Fruit fly (Drosophila melanogaster) S2 (cell line): ENCODE data around the gene CG42535.

Experiments
- CG8478 ChIP-seq: fragments of >200 bp; optimal IDR thresholded peaks from 2 replicates; lab custom pipeline; 2018
- CTCF ChIP-seq, 2 experiments: fragments of >200 bp; optimal IDR thresholded peaks; 2 replicates each; lab custom pipeline; 2018

CG42535 gene

DNA sequence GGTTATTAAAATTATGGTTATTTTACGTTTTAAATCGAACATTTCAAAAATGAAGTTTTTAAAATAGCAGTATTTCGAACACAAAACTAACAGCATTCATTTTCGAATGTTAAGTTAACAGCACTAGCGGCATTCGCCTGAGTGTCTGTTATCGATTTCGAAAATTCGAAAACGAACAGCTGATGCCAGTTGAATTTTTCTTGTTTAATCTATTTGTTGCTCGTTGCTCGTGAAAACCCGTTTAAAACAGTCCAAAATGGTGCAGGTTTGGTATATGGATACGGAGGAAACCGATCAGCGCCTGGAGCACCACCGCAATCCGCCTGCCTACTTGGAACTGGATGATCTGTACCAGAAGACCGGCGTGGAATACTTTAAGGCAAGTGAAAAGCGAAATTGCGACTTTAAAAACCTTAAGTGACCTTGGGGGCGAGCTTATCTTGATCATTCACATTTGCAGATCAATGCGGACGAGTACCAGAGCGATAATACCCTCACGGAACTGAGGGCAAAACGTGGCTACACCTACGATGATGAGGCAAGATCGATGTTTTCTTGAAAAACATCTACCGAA, 32.5 kb upstream of the CG42535 start, which contains the start of gene Adi1:
TSS of gene Adi1 (plus strand) at position 187 of the 574 bp plus-strand sequence.
- no peak for TF ChIP-seq CG8478 (lab: Kevin White, UChicago)

DNA sequence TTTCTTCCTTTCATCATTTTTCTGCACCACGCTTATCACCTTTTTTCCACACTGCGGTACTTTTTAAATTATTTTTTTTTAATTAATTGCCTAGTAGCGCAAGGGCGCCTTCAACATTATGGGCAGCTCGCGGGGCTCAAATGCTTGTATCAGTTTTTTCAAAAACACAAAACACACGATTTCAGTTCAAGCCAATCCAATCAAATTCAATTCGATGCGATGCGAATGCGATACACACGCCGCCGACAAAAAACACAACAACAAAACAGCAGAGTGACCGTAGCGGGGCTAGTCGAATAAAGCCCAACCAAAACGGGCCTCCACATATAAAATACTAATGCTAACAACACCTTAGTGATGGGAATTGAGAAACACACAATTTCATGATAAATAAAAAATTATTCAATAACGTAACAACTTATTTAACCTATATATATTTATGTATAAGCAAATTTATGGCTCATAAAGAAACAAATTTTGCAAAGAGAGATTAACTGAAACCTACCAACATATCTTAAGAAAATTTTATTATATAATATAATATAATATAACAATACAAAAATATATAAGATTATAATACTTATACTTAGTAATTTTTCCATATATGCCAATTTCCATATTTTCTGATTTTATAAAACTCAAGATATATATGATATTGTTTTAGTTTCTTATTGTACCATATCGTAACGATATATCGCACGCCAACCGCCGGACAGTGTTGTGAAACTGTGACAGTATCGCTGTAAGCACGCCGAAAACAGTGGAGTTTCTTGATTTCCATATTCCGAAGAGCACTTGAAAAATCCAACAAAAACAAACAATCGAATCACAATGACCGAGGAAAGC, 30.2 kb upstream of the CG42535 start, which contains the start of the genes CG32066 and CG8003:
TSS of gene CG32066 (minus strand) at position 270 of the 846 bp plus-strand sequence.
TSS of gene CG8003 (plus strand) at position 732 of the 846 bp plus-strand sequence.
- TF ChIP-seq CTCF (optimal IDR thresholded peaks at IDR 0.05; lab: Kevin White, UChicago): no peak

DNA sequence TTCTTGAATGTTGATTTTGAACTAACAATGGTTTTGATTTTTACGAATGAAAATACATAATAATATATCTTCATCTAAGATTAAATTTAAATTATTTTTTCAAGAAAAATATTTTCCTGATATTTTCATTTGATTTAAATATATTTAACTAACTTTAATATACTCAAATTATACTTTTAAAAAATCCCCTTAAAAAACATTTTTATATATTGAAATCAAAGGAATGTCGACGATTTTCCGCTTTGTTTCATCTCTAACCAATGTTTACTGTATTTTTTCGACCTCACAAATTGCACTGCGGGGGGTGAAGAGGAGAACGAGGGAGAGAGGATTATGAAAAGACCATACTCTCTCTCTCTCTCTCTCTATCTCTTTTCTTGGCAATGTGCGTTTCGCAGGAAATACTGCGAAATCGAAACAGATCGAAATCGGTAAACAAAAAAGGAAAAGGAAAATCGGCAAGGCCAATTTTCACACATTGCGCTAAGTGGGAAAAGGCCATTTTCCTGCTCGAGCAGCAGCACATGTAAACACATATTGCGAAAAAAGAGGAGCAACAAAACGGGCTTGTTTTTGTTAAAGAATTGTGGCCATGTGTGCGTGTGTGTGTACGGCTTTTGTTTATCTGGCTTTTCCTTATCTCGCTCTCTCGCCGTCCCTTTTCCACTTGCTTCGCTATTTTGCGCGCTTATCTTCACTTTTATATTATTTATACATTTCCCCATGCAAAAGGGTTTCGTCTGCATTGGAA, 29.4 kb upstream of the CG42535 start:
- TF ChIP-seq CTCF (optimal IDR thresholded peaks at IDR 0.05; lab: Kevin White, UChicago) (no peak), CG8478 (lab: Kevin White, UChicago) (no peak)

DNA sequence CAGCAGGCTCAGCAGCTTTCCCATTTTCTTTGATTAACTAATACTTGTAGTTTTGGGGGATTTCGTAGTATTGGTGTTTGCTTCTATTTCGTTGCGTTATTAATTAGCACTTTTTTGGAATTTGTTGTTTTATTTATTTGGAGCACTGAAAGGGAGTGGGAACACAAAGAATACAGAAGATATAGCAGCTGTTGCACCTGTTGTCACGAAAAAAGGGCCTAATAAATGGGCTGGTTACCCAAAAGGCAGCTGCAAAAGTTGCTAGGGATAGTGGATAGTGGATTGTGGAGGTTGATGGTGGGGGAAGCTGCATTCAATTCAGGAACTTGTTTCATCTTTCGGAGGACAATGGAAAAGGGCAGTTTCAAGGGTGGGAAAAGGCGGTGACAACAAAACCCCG, 28.8 kb upstream of the CG42535 start:
- TF ChIP-seq CG8478 (lab: Kevin White, UChicago) (no peak), CTCF (optimal IDR thresholded peaks at IDR 0.05; lab: Kevin White, UChicago) (no peak)

DNA sequence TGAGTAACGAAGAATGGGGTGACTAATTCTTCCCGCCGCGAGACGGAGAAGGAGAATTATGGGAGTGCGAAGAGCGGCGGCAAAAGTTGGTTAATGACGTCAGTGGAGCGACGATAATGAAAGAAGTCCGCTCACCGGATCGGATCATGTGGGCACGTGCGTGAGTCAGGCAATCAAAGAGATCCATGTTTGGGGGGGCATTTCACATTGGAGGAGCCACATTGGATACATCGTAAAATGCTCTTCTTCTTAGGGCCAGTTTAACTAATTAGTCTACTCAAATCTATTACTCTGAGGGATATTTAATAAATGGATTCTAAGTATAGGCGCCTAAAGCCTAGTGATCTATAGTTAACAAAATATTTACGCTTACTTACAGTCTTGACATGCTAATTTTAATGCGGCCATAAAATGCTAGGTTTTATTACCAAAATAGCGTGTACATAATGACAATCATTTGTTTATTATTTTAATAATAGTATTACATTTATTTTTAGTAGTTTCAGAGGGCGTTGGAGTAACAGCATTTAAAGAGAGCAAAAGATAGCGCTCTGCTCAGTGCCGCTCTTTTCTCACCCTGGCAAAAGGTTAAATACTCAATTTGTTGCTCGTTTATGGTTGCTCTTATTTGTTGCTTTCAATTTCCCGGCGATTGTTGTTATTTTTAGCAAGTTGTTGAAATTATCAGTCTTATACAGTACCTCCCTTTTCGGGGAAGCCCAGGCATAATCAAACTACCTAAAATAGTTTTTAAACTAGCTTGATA, 27.8 kb upstream of the CG42535 start:
- no peak for TF ChIP-seq CTCF (optimal IDR thresholded peaks at IDR 0.05; lab: Kevin White, UChicago)
- TF ChIP-seq CG8478 (lab: Kevin White, UChicago): no peak

DNA sequence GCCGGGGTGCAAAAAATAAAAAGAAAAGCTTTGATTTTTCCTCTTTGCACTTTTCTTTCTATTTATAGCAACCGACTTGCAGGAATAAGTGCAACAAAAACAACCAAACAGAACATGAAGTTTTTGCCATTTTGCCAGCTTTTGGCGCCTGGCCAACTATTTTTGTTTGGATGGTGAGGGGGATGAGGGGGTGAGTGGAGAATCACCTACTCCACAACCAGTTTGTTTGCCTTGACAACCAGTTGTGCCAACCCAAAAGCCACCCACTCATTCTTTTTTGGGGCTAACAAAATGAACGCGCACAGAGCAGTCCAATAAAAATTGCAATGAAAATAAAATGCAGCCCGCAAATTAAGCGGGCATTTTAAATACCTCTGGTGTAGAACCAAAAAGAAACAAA, 26.6 kb upstream of the CG42535 start:
- no peak for TF ChIP-seq CG8478 (lab: Kevin White, UChicago)
- no peak for TF ChIP-seq CTCF (optimal IDR thresholded peaks at IDR 0.05; lab: Kevin White, UChicago)

DNA sequence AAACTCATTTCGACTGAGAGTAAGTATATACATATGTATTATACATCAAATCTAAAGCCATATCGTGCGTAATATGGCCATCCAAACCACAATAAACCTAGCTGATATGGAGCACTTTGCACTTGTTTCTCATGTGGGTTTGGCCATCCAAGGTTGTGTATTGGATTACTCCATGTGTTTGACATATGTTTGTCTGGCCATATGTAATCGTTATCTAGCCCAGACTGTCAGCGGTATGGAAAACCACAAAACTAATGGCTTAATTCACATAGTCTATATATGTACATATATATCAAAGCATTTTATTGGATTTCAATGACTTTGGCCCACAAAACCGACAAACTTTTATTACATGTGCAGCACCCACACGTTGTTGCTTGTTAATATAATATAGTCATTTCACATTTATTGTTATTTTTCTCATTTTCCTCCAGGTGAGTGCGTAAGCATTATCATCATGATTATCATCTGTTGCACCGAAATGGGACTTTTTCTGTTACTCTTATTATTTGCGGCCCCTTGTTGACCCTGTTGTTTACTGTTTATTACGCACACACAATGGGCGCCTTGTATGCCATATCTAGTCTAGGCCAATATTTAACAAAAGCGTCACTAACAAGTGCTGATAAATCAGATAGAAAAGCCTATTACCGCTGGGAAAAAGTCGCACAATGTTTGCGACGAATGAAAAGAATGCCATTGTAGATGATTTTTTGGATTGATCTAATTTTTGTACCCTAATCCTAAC, 25.9 kb upstream of the CG42535 start:
- TF ChIP-seq CTCF (optimal IDR thresholded peaks at IDR 0.05; lab: Kevin White, UChicago) (no peak), CG8478 (lab: Kevin White, UChicago) (no peak)

DNA sequence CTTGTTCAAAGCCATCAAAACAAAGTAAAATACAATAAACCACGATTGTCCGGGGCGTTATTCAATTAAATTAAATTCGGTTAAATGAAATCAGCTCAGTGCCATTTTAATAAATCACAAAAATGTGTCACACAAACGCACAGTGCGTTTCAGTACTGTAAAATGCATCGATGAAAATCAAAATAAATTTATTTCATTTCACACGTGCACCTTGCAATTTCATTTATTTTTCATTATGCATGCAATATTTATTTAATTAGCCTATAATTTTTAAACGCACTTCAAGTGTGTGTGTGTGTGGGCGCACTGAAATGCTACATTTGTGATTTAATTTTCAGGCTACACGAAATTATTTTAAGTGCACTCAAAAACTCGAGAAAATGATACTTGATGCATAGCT, 23.7 kb upstream of the CG42535 start:
- TF ChIP-seq CTCF (optimal IDR thresholded peaks at IDR 0.05; lab: Kevin White, UChicago) (no peak), CG8478 (lab: Kevin White, UChicago) (no peak)

DNA sequence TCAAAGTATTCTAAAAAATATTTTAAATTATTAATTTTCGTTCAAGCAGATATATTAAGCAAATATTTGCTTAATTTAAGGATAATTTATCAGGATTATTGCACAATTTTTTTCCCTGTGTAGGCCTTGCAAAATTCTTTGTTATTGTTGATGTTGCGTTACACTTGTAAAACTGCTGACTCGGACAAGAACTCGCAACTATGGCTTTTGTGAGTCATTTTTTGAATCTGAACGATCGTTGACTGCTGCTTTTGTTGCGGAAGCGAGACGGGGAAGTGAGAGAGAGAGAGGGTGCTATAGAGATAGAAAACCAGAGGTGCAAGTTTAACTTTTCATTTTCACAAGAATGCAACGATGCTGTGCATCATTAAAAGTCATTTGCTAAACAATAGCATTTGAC, 21.8 kb upstream of the CG42535 start:
- no peak for TF ChIP-seq CTCF (optimal IDR thresholded peaks at IDR 0.05; lab: Kevin White, UChicago)
- TF ChIP-seq CG8478 (lab: Kevin White, UChicago): no peak

DNA sequence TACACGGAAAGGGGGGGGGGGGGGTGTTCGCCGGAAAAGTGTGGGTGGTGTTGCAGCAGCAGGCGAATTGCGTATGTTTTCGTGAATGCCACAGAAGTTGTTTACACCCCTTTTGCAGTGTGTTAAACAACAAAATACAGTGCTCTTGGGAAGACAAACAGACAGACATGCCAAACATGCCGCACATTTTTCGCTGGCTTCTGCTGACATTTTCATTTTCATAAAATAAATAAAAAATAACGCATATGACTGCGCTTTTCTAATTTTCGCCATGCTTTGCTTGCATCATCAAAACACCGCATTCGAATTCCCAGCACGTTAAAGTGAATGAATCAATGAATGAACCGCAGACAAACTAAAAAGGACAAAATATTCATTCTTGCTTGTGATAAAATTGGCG, 20.5 kb upstream of the CG42535 start:
- TF ChIP-seq CG8478 (lab: Kevin White, UChicago) (no peak), CTCF (optimal IDR thresholded peaks at IDR 0.05; lab: Kevin White, UChicago) (no peak)

DNA sequence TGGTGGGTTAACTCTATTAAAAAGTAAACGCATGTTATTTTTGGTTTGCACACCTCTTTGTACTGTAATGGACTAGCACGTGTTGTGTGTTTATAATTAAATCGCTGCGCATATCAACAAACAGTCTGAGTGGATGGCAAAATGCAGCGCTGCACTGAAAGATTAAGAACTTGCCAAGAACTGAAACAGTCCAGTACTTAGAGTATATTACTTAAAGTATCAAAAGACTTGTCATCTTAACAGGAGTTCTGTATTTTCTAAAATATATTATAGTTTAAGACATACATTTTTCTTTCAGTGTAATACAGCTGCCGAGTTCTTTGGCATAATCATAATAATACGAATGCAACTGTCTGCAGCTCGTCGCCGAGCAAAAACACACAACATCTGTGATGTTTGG, 17.7 kb upstream of the CG42535 start:
- TF ChIP-seq CG8478 (lab: Kevin White, UChicago): no peak
- TF ChIP-seq CTCF (optimal IDR thresholded peaks at IDR 0.05; lab: Kevin White, UChicago): no peak

DNA sequence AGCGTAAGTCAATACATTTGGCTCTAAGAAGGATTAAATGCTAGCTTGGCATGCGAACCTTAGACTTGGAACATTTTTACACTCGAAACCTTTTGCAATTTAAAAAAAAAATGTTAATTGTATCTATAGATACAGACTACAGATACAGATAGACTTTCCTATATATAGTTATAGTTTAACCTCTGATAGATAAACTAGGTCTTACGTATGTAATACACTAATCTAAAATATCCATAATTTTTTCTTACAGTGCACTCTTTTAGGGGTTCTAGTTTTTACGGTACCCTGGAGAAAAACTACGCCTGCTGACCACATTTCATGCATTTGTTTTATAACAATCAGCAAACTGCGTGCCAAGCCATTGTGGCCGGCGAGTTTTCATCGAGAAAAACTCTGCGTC, 16.4 kb upstream of the CG42535 start:
- TF ChIP-seq CG8478 (lab: Kevin White, UChicago) (no peak), CTCF (optimal IDR thresholded peaks at IDR 0.05; lab: Kevin White, UChicago) (no peak)

DNA sequence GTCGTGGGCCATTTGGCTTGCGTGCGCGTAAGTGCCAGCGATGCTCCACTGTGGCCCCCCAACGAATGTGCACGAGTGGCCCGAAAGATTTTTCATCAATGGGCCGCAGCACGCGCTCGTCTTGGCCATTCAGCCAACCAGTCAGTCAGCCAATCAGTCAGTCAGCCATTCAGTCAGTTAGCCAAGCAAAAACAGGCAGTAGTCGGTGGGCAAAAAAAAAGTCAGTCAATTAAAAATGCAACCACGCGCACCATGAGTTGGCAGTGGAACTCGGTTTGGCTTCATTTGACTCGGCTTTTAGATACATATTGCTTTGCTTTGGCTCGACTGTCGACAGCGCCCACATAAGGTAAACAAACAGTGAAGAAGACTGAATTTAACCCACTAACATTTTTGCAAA, 15.2 kb upstream of the CG42535 start:
- TF ChIP-seq CG8478 (lab: Kevin White, UChicago): no peak

DNA sequence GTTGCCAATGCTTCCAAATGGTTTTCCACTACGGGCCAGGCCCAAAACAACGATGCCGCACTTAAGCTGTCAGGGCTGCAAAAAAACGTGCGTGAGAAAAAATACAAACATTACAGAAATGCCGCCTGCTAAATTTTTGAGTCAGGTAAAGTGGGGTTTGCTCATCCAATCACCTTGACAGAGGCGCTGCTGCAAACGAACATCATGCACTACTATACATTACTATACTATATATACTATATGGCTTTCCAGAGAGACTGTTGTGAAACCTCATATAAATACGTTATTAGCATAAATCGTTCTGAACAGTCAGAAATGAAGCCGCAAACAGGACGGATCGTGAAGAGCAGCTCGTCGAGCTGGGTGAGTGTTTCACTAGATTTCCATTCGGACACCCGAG, 12.5 kb upstream of the CG42535 start, which contains the start of gene CG14153:
TSS of gene CG14153 (plus strand) at position 301 of the 400 bp plus-strand sequence.
- TF ChIP-seq CTCF (optimal IDR thresholded peaks at IDR 0.05; lab: Kevin White, UChicago): no peak
- no peak for TF ChIP-seq CG8478 (lab: Kevin White, UChicago)
